Fruit fly (Drosophila melanogaster) whole organism: ENCODE data around the gene Svil.

Source experiments
- Dll ChIP-seq: fragments of >200 bp; optimal IDR thresholded peaks from 2 replicates; lab custom pipeline; 2017
- pan ChIP-seq: fragments of >200 bp; optimal IDR thresholded peaks from 2 replicates; lab custom pipeline; 2017
- psq ChIP-seq: fragments of >200 bp; optimal IDR thresholded peaks from 2 replicates; lab custom pipeline; 2017
- usp ChIP-seq: fragments of >200 bp; optimal IDR thresholded peaks from 2 replicates; lab custom pipeline; 2017; ENCODE audit warnings: missing biosample characterization, missing genetic modification characterization, mixed read lengths

DNA sequence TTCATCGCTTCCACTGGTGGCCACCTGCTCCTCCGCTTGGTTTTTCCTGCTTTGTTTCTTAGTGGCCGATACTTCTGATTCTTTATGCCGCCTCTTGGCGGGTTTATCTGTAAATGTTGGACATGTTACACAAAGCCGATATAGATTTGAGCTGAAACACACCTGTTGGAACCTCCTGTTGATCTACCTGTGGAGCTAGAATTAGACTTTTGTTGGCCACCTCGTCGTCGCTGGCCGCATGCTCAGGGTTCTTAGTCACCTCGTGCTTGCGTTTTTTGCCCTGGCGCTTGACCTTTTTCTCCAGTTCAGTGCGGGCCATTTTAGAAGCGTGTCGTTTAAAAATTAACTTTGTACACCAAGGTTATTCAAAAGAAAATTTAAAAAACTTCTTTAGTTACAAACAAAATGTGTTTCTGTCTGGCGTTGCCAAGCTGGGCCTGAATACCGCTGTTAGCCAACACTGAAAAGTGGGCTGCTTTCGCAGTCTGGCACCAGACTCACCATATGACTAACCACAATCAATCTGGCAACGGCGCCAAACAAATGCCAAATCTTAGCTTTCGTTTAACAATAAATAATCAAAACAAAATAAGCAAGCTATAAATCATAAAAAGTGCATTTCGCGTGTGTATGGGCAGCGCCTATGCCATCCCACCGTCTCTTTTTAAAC lies at the start of gene Svil, which contains the start of gene CG15877:
- TF ChIP-seq Dll (lab: Kevin White, UChicago) (no peak), psq (lab: Kevin White, UChicago) (no peak), usp (GFP tag; lab: Kevin White, UChicago) (no peak), pan (lab: Kevin White, UChicago) (no peak)
